Fruit fly (Drosophila melanogaster): ENCODE measurements around the gene bsh.

bsh gene

dm6 chr2L:19790553-19791320 lies 21.9 kb upstream of the bsh start:
- TF ChIP-seq Sin3A (optimal IDR thresholded peaks at IDR 0.05) (no peak), ttk (optimal IDR thresholded peaks at IDR 0.05) (no peak), Myc (optimal IDR thresholded peaks at IDR 0.05) (no peak), insv (optimal IDR thresholded peaks at IDR 0.05) (no peak), psq (optimal IDR thresholded peaks at IDR 0.05) (no peak), h (optimal IDR thresholded peaks at IDR 0.05) (no peak)

dm6 chr2L:19788735-19789134 lies 19.9 kb upstream of the bsh start:
- TF ChIP-seq Myc (optimal IDR thresholded peaks at IDR 0.05) (no peak), ttk (optimal IDR thresholded peaks at IDR 0.05) (no peak), Sin3A (optimal IDR thresholded peaks at IDR 0.05) (no peak), h (optimal IDR thresholded peaks at IDR 0.05) (no peak), insv (optimal IDR thresholded peaks at IDR 0.05) (no peak), psq (optimal IDR thresholded peaks at IDR 0.05) (no peak)

- TF ChIP-seq Myc (optimal IDR thresholded peaks at IDR 0.05) (no peak), insv (optimal IDR thresholded peaks at IDR 0.05) (no peak), Sin3A (optimal IDR thresholded peaks at IDR 0.05) (no peak), psq (optimal IDR thresholded peaks at IDR 0.05) (no peak), ttk (optimal IDR thresholded peaks at IDR 0.05) (no peak), h (optimal IDR thresholded peaks at IDR 0.05) (no peak)
Measured at dm6 chr2L:19787930-19788329, 19.1 kb upstream of the bsh start.

dm6 chr2L:19784827-19785569 lies 16.1 kb upstream of the bsh start:
- no peak for TF ChIP-seq h (optimal IDR thresholded peaks at IDR 0.05)
- no peak for TF ChIP-seq ttk (optimal IDR thresholded peaks at IDR 0.05)
- no peak for TF ChIP-seq Myc (optimal IDR thresholded peaks at IDR 0.05)
- no peak for TF ChIP-seq insv (optimal IDR thresholded peaks at IDR 0.05)
- TF ChIP-seq Sin3A (optimal IDR thresholded peaks at IDR 0.05): no peak
- TF ChIP-seq psq (optimal IDR thresholded peaks at IDR 0.05): no peak

- no peak for TF ChIP-seq Myc (optimal IDR thresholded peaks at IDR 0.05)
- no peak for TF ChIP-seq psq (optimal IDR thresholded peaks at IDR 0.05)
- TF ChIP-seq ttk (optimal IDR thresholded peaks at IDR 0.05): no peak
- TF ChIP-seq insv (optimal IDR thresholded peaks at IDR 0.05): no peak
- TF ChIP-seq h (optimal IDR thresholded peaks at IDR 0.05): no peak
- TF ChIP-seq Sin3A (optimal IDR thresholded peaks at IDR 0.05): no peak
Measured at dm6 chr2L:19774278-19774677, 5.4 kb upstream of the bsh start.

- TF ChIP-seq h (optimal IDR thresholded peaks at IDR 0.05) (no peak), ttk (optimal IDR thresholded peaks at IDR 0.05) (no peak)
Measured at dm6 chr2L:19769703-19770102, 836 bp upstream of the bsh start.

- no peak for TF ChIP-seq h (optimal IDR thresholded peaks at IDR 0.05)
- no peak for TF ChIP-seq insv (optimal IDR thresholded peaks at IDR 0.05)
- TF ChIP-seq psq (optimal IDR thresholded peaks at IDR 0.05): no peak
- TF ChIP-seq Myc (optimal IDR thresholded peaks at IDR 0.05): no peak
- no peak for TF ChIP-seq ttk (optimal IDR thresholded peaks at IDR 0.05)
- no peak for TF ChIP-seq Sin3A (optimal IDR thresholded peaks at IDR 0.05)
Measured at dm6 chr2L:19765406-19765805, 3.5 kb downstream of the bsh start.

- TF ChIP-seq Sin3A (optimal IDR thresholded peaks at IDR 0.05): no peak
- TF ChIP-seq ttk (optimal IDR thresholded peaks at IDR 0.05): no peak
- no peak for TF ChIP-seq h (optimal IDR thresholded peaks at IDR 0.05)
- TF ChIP-seq insv (optimal IDR thresholded peaks at IDR 0.05): no peak
- no peak for TF ChIP-seq Myc (optimal IDR thresholded peaks at IDR 0.05)
- TF ChIP-seq psq (optimal IDR thresholded peaks at IDR 0.05): no peak
Measured at dm6 chr2L:19764581-19765136, 4.2 kb downstream of the bsh start.

dm6 chr2L:19763773-19764580 lies 4.9 kb downstream of the bsh start, which contains the start of gene fbp:
TSS of gene fbp (minus strand) at chr2L:19764136.
- TF ChIP-seq Sin3A (optimal IDR thresholded peaks at IDR 0.05): no peak
- no peak for TF ChIP-seq ttk (optimal IDR thresholded peaks at IDR 0.05)
- no peak for TF ChIP-seq Myc (optimal IDR thresholded peaks at IDR 0.05)
- TF ChIP-seq insv (optimal IDR thresholded peaks at IDR 0.05): no peak

dm6 chr2L:19763446-19763772 lies 5.5 kb downstream of the bsh start:
- no peak for TF ChIP-seq psq (optimal IDR thresholded peaks at IDR 0.05)
- no peak for TF ChIP-seq Myc (optimal IDR thresholded peaks at IDR 0.05)
- no peak for TF ChIP-seq Sin3A (optimal IDR thresholded peaks at IDR 0.05)
- TF ChIP-seq h (optimal IDR thresholded peaks at IDR 0.05): no peak

dm6 chr2L:19758511-19759128 lies 10.2 kb downstream of the bsh start, which contains the start of the genes CG10628 and Dus3:
TSS of gene CG10628 (minus strand) at chr2L:19758615.
TSS of gene Dus3 (plus strand) at chr2L:19758879.
- no peak for TF ChIP-seq ttk (optimal IDR thresholded peaks at IDR 0.05)
- TF ChIP-seq Myc (optimal IDR thresholded peaks at IDR 0.05): no peak
- no peak for TF ChIP-seq Sin3A (optimal IDR thresholded peaks at IDR 0.05)
- TF ChIP-seq insv (optimal IDR thresholded peaks at IDR 0.05): no peak
- TF ChIP-seq psq (optimal IDR thresholded peaks at IDR 0.05): no peak
- no peak for TF ChIP-seq h (optimal IDR thresholded peaks at IDR 0.05)
